Worm (Caenorhabditis elegans) whole organism, midembryonic: ENCODE measurements around the gene egl-36.

Experiments
- T22C8.4 ChIP-seq: fragments of 200-800 bp; sonication (Bioruptor generic); IDR thresholded peaks from 2 replicates; pipeline ENCODE4 v1.3.6; 2022; ENCODE audit warnings: missing genetic modification characterization, missing compliant biosample characterization
- cog-1 ChIP-seq: sonication (generic microtip); optimal IDR thresholded peaks from 2 replicates; lab custom pipeline; 2016; ENCODE audit warnings: missing genetic modification characterization, missing compliant biosample characterization
- klf-2 ChIP-seq: fragments of 200-800 bp; sonication (Bioruptor generic); conservative IDR thresholded peaks from 2 replicates; pipeline ENCODE4 v1.3.6; 2022; ENCODE audit warnings: missing genetic modification reagents, missing genetic modification characterization, missing compliant biosample characterization
- med-1 ChIP-seq: sonication (generic microtip); optimal IDR thresholded peaks from 2 replicates; lab custom pipeline; 2017; ENCODE audit warnings: missing genetic modification characterization, mild to moderate bottlenecking, missing compliant biosample characterization, antibody characterized with exemption, missing genetic modification reagents; ENCODE audit not compliant: insufficient read depth
- tab-1 ChIP-seq: fragments of 200-800 bp; sonication (Bioruptor generic); IDR thresholded peaks from 2 replicates; pipeline ENCODE4 v1.3.6; 2022; ENCODE audit warnings: missing genetic modification characterization, missing compliant biosample characterization

ce11 chrX:10748145-10748544, 14.0 kb downstream of the egl-36 start:
- TF ChIP-seq tab-1 (GFP tag; lab: Robert Waterston, UW): no peak
- TF ChIP-seq cog-1: no peak
- TF ChIP-seq klf-2: no peak
- TF ChIP-seq med-1 (GFP tag; lab: Kevin White, UChicago): no peak
- TF ChIP-seq T22C8.4 (GFP tag; lab: Robert Waterston, UW): no peak
